Fruit fly (Drosophila melanogaster) whole organism, adult: ENCODE results near the gene CG32454.

Source experiments
- CG1620 ChIP-seq: fragments of 200-800 bp; sonication (Bioruptor generic); optimal IDR thresholded peaks from 2 replicates; lab custom pipeline; 2016; ENCODE audit warnings: missing biosample characterization, missing genetic modification characterization
- CG33017 ChIP-seq: fragments of 200-800 bp; sonication (Bioruptor generic); optimal IDR thresholded peaks from 2 replicates; lab custom pipeline; 2018; ENCODE audit warnings: missing biosample characterization, mild to moderate bottlenecking, missing genetic modification characterization, moderate library complexity
- CG7045 ChIP-seq: fragments of 200-800 bp; sonication (Bioruptor generic); optimal IDR thresholded peaks from 2 replicates; lab custom pipeline; 2017; ENCODE audit warnings: missing biosample characterization, mild to moderate bottlenecking, missing genetic modification characterization
- ovo ChIP-seq: fragments of 200-800 bp; sonication (Bioruptor generic); optimal IDR thresholded peaks from 2 replicates; lab custom pipeline; 2016; ENCODE audit warnings: missing biosample characterization, missing genetic modification characterization

dm6 chr3L:22724046-22724771 lies 5.4 kb upstream of the CG32454 start:
- TF ChIP-seq CG7045 (GFP tag; lab: Kevin White, UChicago) = no peak
- TF ChIP-seq CG33017 = no peak
- no peak for TF ChIP-seq CG1620 (GFP tag; lab: Kevin White, UChicago)
- no peak for TF ChIP-seq ovo (GFP tag; lab: Kevin White, UChicago)
